Fruit fly (Drosophila melanogaster): ENCODE measurements around the gene dop.
A peak's percentile ranks its signal among the peaks of the same experiment; 100 is the strongest.

The dop gene

DNA sequence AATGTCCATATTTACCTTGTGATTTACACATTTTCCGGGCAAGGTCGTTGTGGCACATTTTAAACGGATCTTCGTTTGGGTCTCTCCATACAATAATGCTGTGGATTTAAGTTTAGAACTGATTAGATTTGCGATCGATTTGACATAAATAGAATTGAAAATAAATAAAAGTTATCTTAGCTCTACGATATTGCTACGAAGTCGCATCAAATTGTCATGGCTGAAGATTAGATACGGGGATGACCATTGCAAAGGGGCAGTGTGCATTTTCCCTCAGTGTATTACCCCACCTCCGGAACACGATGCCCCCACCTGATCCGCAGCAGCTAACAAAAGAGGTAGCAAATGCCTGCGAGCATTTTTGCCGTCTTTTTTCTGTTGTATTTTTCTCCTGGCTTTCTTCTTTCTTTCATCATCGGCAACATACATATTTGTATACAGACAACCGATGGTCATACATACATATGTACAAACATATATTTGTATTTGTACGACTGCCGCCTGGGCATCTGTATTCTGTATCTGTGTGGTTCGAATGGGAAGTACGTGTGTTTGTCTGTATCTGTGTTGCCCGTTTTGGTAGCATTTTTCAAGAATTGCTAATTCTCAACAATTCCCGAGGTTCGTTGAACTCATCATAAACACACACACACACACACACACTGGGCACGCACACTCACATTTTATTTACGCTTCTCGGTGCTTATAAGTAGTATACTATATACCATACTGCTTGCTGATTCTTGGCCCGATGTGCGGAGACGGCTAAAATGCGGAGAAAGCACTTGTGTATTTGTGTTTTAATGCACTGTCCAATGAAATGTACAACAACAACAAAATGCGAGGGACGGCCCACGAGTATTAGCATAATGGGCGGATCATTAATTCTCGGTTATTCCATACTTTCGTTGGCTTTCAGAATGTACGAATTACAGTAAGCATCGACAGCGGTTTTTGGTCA is 21.1 kb upstream of the dop start (continued):
- TF ChIP-seq da (GFP tag; optimal IDR thresholded peaks at IDR 0.05) (no peak), CG17359 (tag; optimal IDR thresholded peaks at IDR 0.05) (no peak), eve (GFP tag; optimal IDR thresholded peaks at IDR 0.05) (no peak), Hr39 (optimal IDR thresholded peaks at IDR 0.05) (no peak), pan (optimal IDR thresholded peaks at IDR 0.05) (no peak), pan (GFP tag; optimal IDR thresholded peaks at IDR 0.05 in 1 of 2, IDR thresholded peaks at IDR 0.05 in 1 of 2) (peak in 1 of 2 experiments; percentile 19), row (GFP tag; IDR thresholded peaks at IDR 0.05) (0 out of 3 replicates have a peak, but pooled peaks have one; percentile 10), peb (GFP tag; IDR thresholded peaks at IDR 0.05) (no peak), Bgb (GFP tag; IDR thresholded peaks at IDR 0.05; ENCODE audit: partially characterized antibody) (no peak), nom (GFP tag; optimal IDR thresholded peaks at IDR 0.05) (no peak), CG4617 (GFP tag; optimal IDR thresholded peaks at IDR 0.05; ENCODE audit: borderline replicate concordance) (no peak), z (GFP tag; IDR thresholded peaks at IDR 0.05) (no peak), chinmo (GFP tag; IDR thresholded peaks at IDR 0.05; ENCODE audit: partially characterized antibody) (no peak), maf-S (GFP tag; optimal IDR thresholded peaks at IDR 0.05) (no peak), btn (GFP tag; optimal IDR thresholded peaks at IDR 0.05) (no peak), phol (tag; optimal IDR thresholded peaks at IDR 0.05) (peak; percentile 23), CG12769 (tag; optimal IDR thresholded peaks at IDR 0.05) (no peak), trh (GFP tag; optimal IDR thresholded peaks at IDR 0.05) (no peak), dmrt11E (tag; optimal IDR thresholded peaks at IDR 0.05) (no peak), Lim3 (GFP tag; IDR thresholded peaks at IDR 0.05) (no peak), Stat92E (GFP tag; optimal IDR thresholded peaks at IDR 0.05) (peak in 1 of 3 experiments; percentile 24), Awh (GFP tag; IDR thresholded peaks at IDR 0.05) (no peak), Elba2 (GFP tag; optimal IDR thresholded peaks at IDR 0.05) (no peak), gcm (GFP tag; optimal IDR thresholded peaks at IDR 0.05) (no peak), Six4 (GFP tag; optimal IDR thresholded peaks at IDR 0.05) (no peak), CTCF (GFP tag; optimal IDR thresholded peaks at IDR 0.05) (no peak), jumu (GFP tag; optimal IDR thresholded peaks at IDR 0.05) (no peak), dpn (GFP tag; optimal IDR thresholded peaks at IDR 0.05) (no peak), B-H2 (GFP tag; optimal IDR thresholded peaks at IDR 0.05) (no peak), Dp (GFP tag; optimal IDR thresholded peaks at IDR 0.05) (no peak), CG10147 (GFP tag; optimal IDR thresholded peaks at IDR 0.05) (no peak), danr (GFP tag; IDR thresholded peaks at IDR 0.05) (no peak), vfl (GFP tag; optimal IDR thresholded peaks at IDR 0.05) (no peak), CG6272 (GFP tag; IDR thresholded peaks at IDR 0.05) (no peak), CG3995 (GFP tag; optimal IDR thresholded peaks at IDR 0.05) (no peak), CG5245 (GFP tag; optimal IDR thresholded peaks at IDR 0.05) (no peak), GATAe (GFP tag; conservative IDR thresholded peaks at IDR 0.05) (no peak), Nf-YB (GFP tag; optimal IDR thresholded peaks at IDR 0.05) (no peak), YL-1 (GFP tag; optimal IDR thresholded peaks at IDR 0.05) (no peak), sna (GFP tag; IDR thresholded peaks at IDR 0.05; ENCODE audit: partially characterized antibody) (no peak), CG2889 (GFP tag; IDR thresholded peaks at IDR 0.05) (no peak), sim (GFP tag; IDR thresholded peaks at IDR 0.05) (no peak), pros (GFP tag; optimal IDR thresholded peaks at IDR 0.05) (peak; percentile 12), CG11093 (GFP tag; IDR thresholded peaks at IDR 0.05) (no peak), Chrac-16 (GFP tag; optimal IDR thresholded peaks at IDR 0.05) (no peak), fd102C (GFP tag; optimal IDR thresholded peaks at IDR 0.05) (no peak), CG8388 (GFP tag; optimal IDR thresholded peaks at IDR 0.05) (no peak), bbx (GFP tag; IDR thresholded peaks at IDR 0.05; ENCODE audit: partially characterized antibody) (no peak), az2 (GFP tag; optimal IDR thresholded peaks at IDR 0.05) (no peak), ftz-f1 (GFP tag; optimal IDR thresholded peaks at IDR 0.05) (no peak)

Measured in whole organism, embryonic.